Worm (Caenorhabditis elegans) whole organism, young adult: ENCODE measurements around the gene fbxb-106.

Source experiments
- B0019.2 ChIP-seq: fragments of 200-800 bp; sonication (Bioruptor generic); conservative IDR thresholded peaks from 2 replicates; pipeline ENCODE4 v1.3.6; 2022; ENCODE audit warnings: missing genetic modification reagents, missing genetic modification characterization, missing compliant biosample characterization
- C17E4.6 ChIP-seq: fragments of 200-800 bp; sonication (Bioruptor generic); IDR thresholded peaks from 2 replicates; pipeline ENCODE4 v1.3.6; 2022; ENCODE audit warnings: missing genetic modification reagents, missing genetic modification characterization, missing compliant biosample characterization
- F22D6.2 ChIP-seq: sonication (generic microtip); optimal IDR thresholded peaks from 2 replicates; lab custom pipeline; 2016; ENCODE audit warnings: mild to moderate bottlenecking, missing genetic modification characterization, missing compliant biosample characterization
- F49E8.2 ChIP-seq: sonication (generic microtip); optimal IDR thresholded peaks from 3 replicates; lab custom pipeline; 2017; ENCODE audit warnings: missing genetic modification characterization, mild to moderate bottlenecking, missing compliant biosample characterization, antibody characterized with exemption, moderate library complexity; ENCODE audit not compliant: insufficient read depth
- F52B5.7 ChIP-seq: sonication (generic microtip); optimal IDR thresholded peaks from 2 replicates; lab custom pipeline; 2016; ENCODE audit warnings: mild to moderate bottlenecking, missing genetic modification characterization, missing compliant biosample characterization
- F57A8.1 ChIP-seq: fragments of 200-800 bp; sonication (Bioruptor generic); optimal IDR thresholded peaks from 2 replicates; lab custom pipeline; 2018; ENCODE audit warnings: mild to moderate bottlenecking, missing genetic modification characterization, moderate library complexity, missing compliant biosample characterization
- T26A5.8 ChIP-seq: sonication (generic microtip); optimal IDR thresholded peaks from 2 replicates; lab custom pipeline; 2016; ENCODE audit warnings: missing genetic modification characterization, missing compliant biosample characterization
- Y53G8AR.9 ChIP-seq: fragments of 200-800 bp; sonication (Bioruptor generic); conservative IDR thresholded peaks from 2 replicates; pipeline ENCODE4 v1.3.6; 2022; ENCODE audit warnings: missing genetic modification reagents, missing genetic modification characterization, missing compliant biosample characterization
- ama-1 ChIP-seq, 3 experiments: fragments of 150-350 bp in 1 of 3; sonication (generic microtip) in 2 of 3; optimal IDR thresholded peaks; 2 replicates each; lab custom pipeline; 2014 to 2018; ENCODE audit warnings: missing biosample characterization in 2 of 3, missing genetic modification characterization in 2 of 3, missing genetic modification reagents in 2 of 3
- ccch-3 ChIP-seq: fragments of 200-800 bp; sonication (Bioruptor generic); optimal IDR thresholded peaks from 2 replicates; lab custom pipeline; 2018; ENCODE audit warnings: mild to moderate bottlenecking, missing genetic modification characterization, missing compliant biosample characterization
- cebp-1 ChIP-seq, 2 experiments: fragments of 200-800 bp in 1 of 2; sonication (Bioruptor generic) in 1 of 2; sonication (generic microtip) in 1 of 2; IDR thresholded peaks in 1 of 2; optimal IDR thresholded peaks in 1 of 2; 2 replicates each; pipeline versions ENCODE4 v1.3.6 to Lab custom; 2017 to 2022; ENCODE audit warnings: missing compliant biosample characterization in 2 of 2, missing genetic modification characterization in 2 of 2, mild to moderate bottlenecking in 1 of 2, missing genetic modification reagents in 1 of 2, moderate library complexity in 1 of 2
- cebp-2 ChIP-seq: fragments of 200-800 bp; sonication (Bioruptor generic); IDR thresholded peaks from 2 replicates; pipeline ENCODE4 v1.3.6; 2022; ENCODE audit warnings: missing genetic modification characterization, missing compliant biosample characterization
- efl-1 ChIP-seq: fragments of 150-350 bp; optimal IDR thresholded peaks from 2 replicates; lab custom pipeline; 2014; ENCODE audit warnings: missing biosample characterization, missing genetic modification reagents, missing genetic modification characterization
- egrh-3 ChIP-seq: fragments of 200-800 bp; sonication (Bioruptor generic); IDR thresholded peaks from 2 replicates; pipeline ENCODE4 v1.3.6; 2022; ENCODE audit warnings: missing genetic modification reagents, missing genetic modification characterization, missing compliant biosample characterization
- gei-17 ChIP-seq: fragments of 200-800 bp; sonication (Bioruptor generic); optimal IDR thresholded peaks from 2 replicates; lab custom pipeline; 2018; ENCODE audit warnings: mild to moderate bottlenecking, missing genetic modification characterization, missing compliant biosample characterization
- hmg-1.2 ChIP-seq: fragments of 200-800 bp; sonication (Bioruptor generic); IDR thresholded peaks from 2 replicates; pipeline ENCODE4 v1.3.6; 2022; ENCODE audit warnings: missing genetic modification reagents, missing genetic modification characterization, missing compliant biosample characterization
- hrde-1 ChIP-seq: sonication (generic microtip); optimal IDR thresholded peaks from 2 replicates; lab custom pipeline; 2016; ENCODE audit warnings: missing genetic modification characterization, mild to moderate bottlenecking, missing compliant biosample characterization, moderate library complexity, missing genotype, missing genetic modification reagents, borderline replicate concordance
- hsf-1 ChIP-seq: fragments of 200-800 bp; sonication (Bioruptor generic); IDR thresholded peaks from 2 replicates; pipeline ENCODE4 v1.3.6; 2022; ENCODE audit warnings: missing genetic modification reagents, missing genetic modification characterization, missing compliant biosample characterization
- let-526 ChIP-seq: fragments of 200-800 bp; sonication (Bioruptor generic); IDR thresholded peaks from 2 replicates; pipeline ENCODE4 v1.3.6; 2022; ENCODE audit warnings: missing genetic modification reagents, missing genetic modification characterization, missing compliant biosample characterization
- let-607 ChIP-seq, 2 experiments: fragments of 200-800 bp in 1 of 2; sonication (Bioruptor generic) in 1 of 2; sonication (generic microtip) in 1 of 2; optimal IDR thresholded peaks; 2 replicates each; lab custom pipeline; 2016 to 2018; ENCODE audit warnings: mild to moderate bottlenecking in 2 of 2, missing compliant biosample characterization in 2 of 2, missing genetic modification characterization in 2 of 2, moderate library complexity in 2 of 2, missing genotype in 1 of 2
- lin-26 ChIP-seq: fragments of 200-800 bp; sonication (Bioruptor generic); IDR thresholded peaks from 2 replicates; pipeline ENCODE4 v1.3.6; 2022; ENCODE audit warnings: missing genetic modification reagents, missing genetic modification characterization, missing compliant biosample characterization
- lin-35 ChIP-seq, 3 experiments: fragments of 150-350 bp in 2 of 3; sonication (generic microtip) in 1 of 3; optimal IDR thresholded peaks; 2 replicates each; lab custom pipeline; 2014 to 2018; ENCODE audit warnings: missing biosample characterization in 3 of 3, missing genetic modification characterization in 3 of 3, missing genetic modification reagents in 3 of 3
- madf-6 ChIP-seq: fragments of 200-800 bp; sonication (Bioruptor generic); IDR thresholded peaks from 2 replicates; pipeline ENCODE4 v1.3.6; 2022; ENCODE audit warnings: missing genetic modification reagents, missing genetic modification characterization, missing compliant biosample characterization
- mcd-1 ChIP-seq: fragments of 200-800 bp; sonication (Bioruptor generic); IDR thresholded peaks from 2 replicates; pipeline ENCODE4 v1.3.6; 2022; ENCODE audit warnings: missing genetic modification reagents, missing genetic modification characterization, missing compliant biosample characterization
- mel-28 ChIP-seq: sonication (generic microtip); optimal IDR thresholded peaks from 2 replicates; lab custom pipeline; 2016; ENCODE audit warnings: borderline replicate concordance, mild to moderate bottlenecking, missing genetic modification characterization, missing compliant biosample characterization
- nhr-179 ChIP-seq: sonication (generic microtip); optimal IDR thresholded peaks from 2 replicates; lab custom pipeline; 2016; ENCODE audit warnings: mild to moderate bottlenecking, missing genetic modification characterization, missing compliant biosample characterization
- nhr-80 ChIP-seq: sonication (generic microtip); optimal IDR thresholded peaks from 2 replicates; lab custom pipeline; 2016; ENCODE audit warnings: missing genetic modification characterization, missing compliant biosample characterization
- rpc-1 ChIP-seq, 2 experiments: fragments of 150-350 bp in 1 of 2; sonication (generic microtip) in 1 of 2; optimal IDR thresholded peaks; 2 replicates each; lab custom pipeline; 2014 to 2018; ENCODE audit warnings: missing biosample characterization in 1 of 2, missing genetic modification characterization in 1 of 2, missing genetic modification reagents in 1 of 2, missing genotype in 1 of 2
- snpc-1.1 ChIP-seq: sonication (generic microtip); optimal IDR thresholded peaks from 2 replicates; lab custom pipeline; 2017; ENCODE audit warnings: missing genetic modification characterization, mild to moderate bottlenecking, missing compliant biosample characterization, antibody characterized with exemption, moderate library complexity, missing genotype, missing genetic modification reagents; ENCODE audit not compliant: insufficient read depth
- unc-130 ChIP-seq: sonication (generic microtip); optimal IDR thresholded peaks from 2 replicates; lab custom pipeline; 2016; ENCODE audit warnings: missing genetic modification reagents, missing genetic modification characterization, missing compliant biosample characterization
- zfh-2 ChIP-seq: fragments of 200-800 bp; sonication (Bioruptor generic); conservative IDR thresholded peaks from 2 replicates; pipeline ENCODE4 v1.3.6; 2022; ENCODE audit warnings: missing genetic modification reagents, missing genetic modification characterization, missing compliant biosample characterization
- ztf-26 ChIP-seq: sonication (generic microtip); optimal IDR thresholded peaks from 2 replicates; lab custom pipeline; 2017; ENCODE audit warnings: missing genetic modification characterization, missing compliant biosample characterization

The fbxb-106 gene

ce11 chrII:2752999-2753398 is 9.2 kb upstream of the fbxb-106 start, which contains the start of gene F29A7.3:
TSS of gene F29A7.3 (plus strand) at chrII:2753299.
- TF ChIP-seq ama-1 (optimal IDR thresholded peaks at IDR 0.05; lab: Kevin White, UChicago) (no peak), ama-1 (GFP tag; optimal IDR thresholded peaks at IDR 0.05; lab: Kevin White, UChicago) (no peak), efl-1 (no peak), nhr-179 (tag; lab: Kevin White, UChicago) (no peak), rpc-1 (optimal IDR thresholded peaks at IDR 0.05; lab: Kevin White, UChicago) (no peak), rpc-1 (tag; optimal IDR thresholded peaks at IDR 0.05; lab: Kevin White, UChicago) (no peak), C17E4.6 (GFP tag; lab: Robert Waterston, UW) (no peak)
- TF ChIP-seq, all 124 proteins: peak for 0

- TF ChIP-seq zfh-2 (GFP tag; lab: Robert Waterston, UW) = peak; percentile 73
- peak; percentile 52; the same call in 1 of the 2 replicates for TF ChIP-seq egrh-3 (GFP tag; lab: Robert Waterston, UW)
- TF ChIP-seq gei-17 (GFP tag; lab: Kevin White, UChicago) = no peak
- TF ChIP-seq ztf-26 (tag; lab: Kevin White, UChicago) = no peak
- TF ChIP-seq lin-26 (GFP tag; lab: Robert Waterston, UW) = 0 out of 2 replicates have a peak, but pooled peaks have one; percentile 4
- TF ChIP-seq F52B5.7 (tag; lab: Kevin White, UChicago) = no peak
- TF ChIP-seq nhr-80 (tag; lab: Kevin White, UChicago) = no peak
Observed at ce11 chrII:2754595-2754994, 7.6 kb upstream of the fbxb-106 start.

- no peak for TF ChIP-seq cebp-1 (GFP tag; IDR thresholded peaks at IDR 0.05; lab: Robert Waterston, UW)
- TF ChIP-seq cebp-1 (tag; optimal IDR thresholded peaks at IDR 0.05; lab: Kevin White, UChicago) = no peak
- TF ChIP-seq egrh-3 (GFP tag; lab: Robert Waterston, UW) = no peak
- TF ChIP-seq ama-1 (optimal IDR thresholded peaks at IDR 0.05; lab: Kevin White, UChicago) = no peak
- TF ChIP-seq ama-1 (GFP tag; optimal IDR thresholded peaks at IDR 0.05; lab: Kevin White, UChicago) = no peak
- no peak for TF ChIP-seq F22D6.2
- no peak for TF ChIP-seq let-607 (tag; optimal IDR thresholded peaks at IDR 0.05; lab: Kevin White, UChicago)
- TF ChIP-seq let-526 = no peak
- no peak for TF ChIP-seq hsf-1 (GFP tag; lab: Robert Waterston, UW)
Observed at ce11 chrII:2756351-2756750, 5.9 kb upstream of the fbxb-106 start.

- TF ChIP-seq F57A8.1 (GFP tag; lab: Kevin White, UChicago) = no peak
- TF ChIP-seq B0019.2 (GFP tag; lab: Robert Waterston, UW) = no peak
- TF ChIP-seq snpc-1.1 (tag; lab: Kevin White, UChicago) = no peak
- TF ChIP-seq hmg-1.2 = no peak
- no peak for TF ChIP-seq lin-35 (GFP tag; optimal IDR thresholded peaks at IDR 0.05; lab: Kevin White, UChicago)
- TF ChIP-seq F49E8.2 (tag; lab: Kevin White, UChicago) = no peak
- TF ChIP-seq cebp-2 = no peak
- TF ChIP-seq mel-28 = no peak
- TF ChIP-seq Y53G8AR.9 (GFP tag; lab: Robert Waterston, UW) = no peak
Observed at ce11 chrII:2757954-2758353, 4.3 kb upstream of the fbxb-106 start, which contains the start of gene F29A7.8. TSS of gene F29A7.8 (minus strand) at chrII:2758054.

- no peak for TF ChIP-seq ccch-3
- TF ChIP-seq madf-6 (GFP tag; lab: Robert Waterston, UW) = no peak
- no peak for TF ChIP-seq mcd-1 (GFP tag; lab: Robert Waterston, UW)
- TF ChIP-seq F52B5.7 (tag; lab: Kevin White, UChicago) = no peak
- no peak for TF ChIP-seq unc-130
- no peak for TF ChIP-seq F57A8.1 (GFP tag; lab: Kevin White, UChicago)
- no peak for TF ChIP-seq hrde-1 (tag; lab: Kevin White, UChicago)
- TF ChIP-seq T26A5.8 (tag; lab: Kevin White, UChicago) = no peak
Observed at ce11 chrII:2758476-2758875, 3.7 kb upstream of the fbxb-106 start, which contains the start of gene fbxb-107. TSS of gene fbxb-107 (plus strand) at chrII:2758772.
